Fruit fly (Drosophila melanogaster): ENCODE measurements around the gene Msp300.

The Msp300 gene

DNA sequence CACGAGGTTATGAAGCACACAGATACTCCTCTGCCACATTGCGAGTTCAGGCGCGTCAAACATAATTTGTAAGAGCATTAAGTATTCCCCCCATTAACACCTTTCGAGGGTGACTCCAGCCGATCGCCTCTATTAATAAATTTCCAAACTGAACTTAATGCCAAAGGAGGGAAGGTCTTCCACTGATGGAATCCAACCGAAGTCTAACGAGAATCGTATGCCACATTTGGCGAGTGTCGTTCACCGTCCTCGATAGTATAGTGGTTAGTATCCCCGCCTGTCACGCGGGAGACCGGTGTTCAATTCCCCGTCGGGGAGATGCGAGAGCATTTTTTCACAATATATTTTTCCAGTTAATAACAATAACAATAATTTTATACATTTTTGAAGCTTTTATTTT lies 139.8 kb downstream of the Msp300 start (continued):
- TF ChIP-seq CG3847 (GFP tag; IDR thresholded peaks at IDR 0.05): no peak
- no peak for TF ChIP-seq Gsc (GFP tag; IDR thresholded peaks at IDR 0.05)
- peak; percentile 80 for TF ChIP-seq nerfin-2 (GFP tag; IDR thresholded peaks at IDR 0.05; ENCODE audit: partially characterized antibody)
- no peak for TF ChIP-seq tx (GFP tag; optimal IDR thresholded peaks at IDR 0.05)
- no peak for TF ChIP-seq zfh1 (GFP tag; IDR thresholded peaks at IDR 0.05)
- no peak for TF ChIP-seq kah (GFP tag; optimal IDR thresholded peaks at IDR 0.05)
- no peak for TF ChIP-seq pfk (GFP tag; optimal IDR thresholded peaks at IDR 0.05)
- peak; percentile 71; the same call in 2 of the 3 replicates for TF ChIP-seq hb (GFP tag; IDR thresholded peaks at IDR 0.05; ENCODE audit: partially characterized antibody)
- no peak for TF ChIP-seq CG11504 (tag; optimal IDR thresholded peaks at IDR 0.05)
- peak; percentile 45 for TF ChIP-seq tap (tag; optimal IDR thresholded peaks at IDR 0.05)
- TF ChIP-seq chinmo (GFP tag; IDR thresholded peaks at IDR 0.05; ENCODE audit: partially characterized antibody): peak; percentile 75; the same call in 2 of the 4 replicates
- peak; percentile 89 for TF ChIP-seq CG42726 (GFP tag; IDR thresholded peaks at IDR 0.05; ENCODE audit: partially characterized antibody)
- no peak for TF ChIP-seq en (GFP tag; optimal IDR thresholded peaks at IDR 0.05)
- no peak for TF ChIP-seq btn (GFP tag; optimal IDR thresholded peaks at IDR 0.05)
- peak; percentile 12 for TF ChIP-seq CG2712 (tag; optimal IDR thresholded peaks at IDR 0.05)
- no peak for TF ChIP-seq br (optimal IDR thresholded peaks at IDR 0.05)
- no peak for TF ChIP-seq E2f2 (GFP tag; IDR thresholded peaks at IDR 0.05)
- no peak for TF ChIP-seq Hey (tag; optimal IDR thresholded peaks at IDR 0.05)
- peak; percentile 2 for TF ChIP-seq CG17829 (tag; optimal IDR thresholded peaks at IDR 0.05)
- peak; percentile 65; the same call in 1 of the 3 replicates for TF ChIP-seq zen2 (GFP tag; IDR thresholded peaks at IDR 0.05; ENCODE audit: partially characterized antibody)
- TF ChIP-seq amos (GFP tag; IDR thresholded peaks at IDR 0.05; ENCODE audit: partially characterized antibody): peak; percentile 82
- TF ChIP-seq Camta (GFP tag; optimal IDR thresholded peaks at IDR 0.05): no peak
- peak; percentile 89 for TF ChIP-seq CG2199 (GFP tag; IDR thresholded peaks at IDR 0.05)
- no peak for TF ChIP-seq CG12155 (GFP tag; optimal IDR thresholded peaks at IDR 0.05)
- TF ChIP-seq CG11560 (tag; IDR thresholded peaks at IDR 0.05): no peak
- no peak for TF ChIP-seq CG30020 (tag; optimal IDR thresholded peaks at IDR 0.05)
- no peak for TF ChIP-seq hth (optimal IDR thresholded peaks at IDR 0.05)
- no peak for TF ChIP-seq ro (GFP tag; IDR thresholded peaks at IDR 0.05)
- TF ChIP-seq gem (tag; optimal IDR thresholded peaks at IDR 0.05): no peak
- peak; percentile 14; the same call in 1 of the 3 replicates for TF ChIP-seq B-H1 (GFP tag; IDR thresholded peaks at IDR 0.05)
- no peak for TF ChIP-seq sisA (GFP tag; IDR thresholded peaks at IDR 0.05)
- TF ChIP-seq CG6175 (GFP tag; IDR thresholded peaks at IDR 0.05): no peak
- TF ChIP-seq CHES-1-like (GFP tag; optimal IDR thresholded peaks at IDR 0.05): no peak
- no peak for TF ChIP-seq CG4617 (GFP tag; optimal IDR thresholded peaks at IDR 0.05; ENCODE audit: borderline replicate concordance)
- TF ChIP-seq CG6854 (GFP tag; optimal IDR thresholded peaks at IDR 0.05): peak; percentile 5
- no peak for TF ChIP-seq her (GFP tag; optimal IDR thresholded peaks at IDR 0.05)
- TF ChIP-seq Med (GFP tag): peak; percentile 40
- TF ChIP-seq D19A (tag; optimal IDR thresholded peaks at IDR 0.05): peak; percentile 50
- TF ChIP-seq vnd (GFP tag; IDR thresholded peaks at IDR 0.05; ENCODE audit: partially characterized antibody): peak; percentile 70
- TF ChIP-seq lbe (GFP tag; optimal IDR thresholded peaks at IDR 0.05): no peak
- no peak for TF ChIP-seq Hmr (GFP tag; optimal IDR thresholded peaks at IDR 0.05)
- no peak for TF ChIP-seq tin (GFP tag; optimal IDR thresholded peaks at IDR 0.05)
- no peak for TF ChIP-seq CG12744 (GFP tag; optimal IDR thresholded peaks at IDR 0.05)
- TF ChIP-seq onecut (GFP tag; IDR thresholded peaks at IDR 0.05): no peak
- TF ChIP-seq CG6689 (GFP tag; IDR thresholded peaks at IDR 0.05): no peak
- TF ChIP-seq Bdp1 (GFP tag; optimal IDR thresholded peaks at IDR 0.05): peak; percentile 99
- TF ChIP-seq CG4707 (GFP tag; optimal IDR thresholded peaks at IDR 0.05): no peak
- TF ChIP-seq crol (GFP tag; IDR thresholded peaks at IDR 0.05): no peak
- TF ChIP-seq vvl (GFP tag; IDR thresholded peaks at IDR 0.05): no peak
- no peak for TF ChIP-seq CG9727 (GFP tag; optimal IDR thresholded peaks at IDR 0.05)
- TF ChIP-seq CG7357 (GFP tag; IDR thresholded peaks at IDR 0.05): no peak
- peak; percentile 85 for TF ChIP-seq CG16813 (GFP tag; IDR thresholded peaks at IDR 0.05; ENCODE audit: partially characterized antibody)

All from whole organism, embryonic.